Fruit fly (Drosophila melanogaster) whole organism, prepupa: ENCODE results near the gene CG14106.

Source experiments
- CG10669 ChIP-seq: fragments of 200-800 bp; sonication (Bioruptor generic); optimal IDR thresholded peaks from 3 replicates; lab custom pipeline; 2018; ENCODE audit warnings: missing biosample characterization, mild to moderate bottlenecking, missing genetic modification characterization, moderate library complexity
- CG15336 ChIP-seq: fragments of 200-800 bp; sonication (Bioruptor generic); IDR thresholded peaks from 2 replicates; pipeline ENCODE4 v1.3.6; 2022; ENCODE audit warnings: missing biosample characterization, missing genetic modification characterization
- CG3032 ChIP-seq: fragments of 200-800 bp; optimal IDR thresholded peaks from 2 replicates; lab custom pipeline; 2019; ENCODE audit warnings: missing biosample characterization, mild to moderate bottlenecking, missing genetic modification characterization, moderate library complexity
- CG3919 ChIP-seq: fragments of 200-800 bp; sonication (Bioruptor generic); optimal IDR thresholded peaks from 3 replicates; lab custom pipeline; 2016; ENCODE audit warnings: missing biosample characterization, missing genetic modification characterization
- Eip78C ChIP-seq: fragments of 200-800 bp; sonication (Bioruptor generic); peaks from one replicate; lab custom pipeline; 2016; ENCODE audit warnings: missing biosample characterization, missing genetic modification characterization
- Ets21C ChIP-seq: fragments of 200-800 bp; sonication (Bioruptor generic); optimal IDR thresholded peaks from 3 replicates; lab custom pipeline; 2016; ENCODE audit warnings: missing biosample characterization, missing genetic modification characterization
- Hr38 ChIP-seq: sonication (Bioruptor generic); optimal IDR thresholded peaks from 2 replicates; lab custom pipeline; 2016; ENCODE audit warnings: missing biosample characterization, missing genetic modification characterization
- fd85E ChIP-seq: fragments of 200-800 bp; sonication (Bioruptor generic); optimal IDR thresholded peaks from 3 replicates; lab custom pipeline; 2016; ENCODE audit warnings: missing biosample characterization, missing genetic modification characterization
- fkh ChIP-seq: fragments of 200-800 bp; sonication (Bioruptor generic); optimal IDR thresholded peaks from 3 replicates; lab custom pipeline; 2017; ENCODE audit warnings: missing biosample characterization, mild to moderate bottlenecking, missing genetic modification characterization, moderate library complexity
- salr ChIP-seq, 2 experiments: fragments of 200-800 bp; sonication (Bioruptor generic); optimal IDR thresholded peaks; 3 replicates each; lab custom pipeline; 2016 to 2018; ENCODE audit warnings: missing biosample characterization in 2 of 2, missing genetic modification characterization in 2 of 2, mild to moderate bottlenecking in 1 of 2

DNA sequence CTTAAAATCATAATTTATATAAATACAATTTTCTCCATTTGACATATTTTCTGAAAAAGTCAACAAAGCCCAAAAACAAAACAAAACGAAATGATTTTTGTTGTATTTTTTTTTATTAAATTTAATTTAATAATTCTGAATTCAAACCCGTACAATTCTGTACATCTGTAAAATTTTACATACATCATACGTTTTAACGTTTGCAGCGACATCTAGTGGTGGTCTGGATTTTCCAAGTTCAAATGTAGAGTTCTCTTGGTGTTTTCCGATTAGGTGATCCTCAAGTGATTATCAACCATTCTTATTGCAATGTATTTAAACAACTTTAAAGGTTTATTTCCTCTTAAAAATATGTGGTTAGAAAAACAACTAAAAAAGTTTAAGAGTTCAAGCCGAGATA lies 14.5 kb downstream of the CG14106 start:
- TF ChIP-seq Eip78C (GFP tag; lab: Kevin White, UChicago) (peak; percentile 17), Ets21C (no peak), fd85E (GFP tag; lab: Kevin White, UChicago) (no peak), Hr38 (no peak), CG3032 (tag; lab: Kevin White, UChicago) (no peak), CG10669 (GFP tag; lab: Kevin White, UChicago) (no peak), CG3919 (GFP tag; lab: Kevin White, UChicago) (no peak), CG15336 (GFP tag; lab: Robert Waterston, UW) (no peak), salr (GFP tag; optimal IDR thresholded peaks at IDR 0.05; lab: Kevin White, UChicago) (no peak), fkh (GFP tag; lab: Kevin White, UChicago) (no peak)
